Worm (Caenorhabditis elegans) whole organism, L2 larva: ENCODE measurements around the gene C34D4.4.

Experiments
- C34F6.9 ChIP-seq: fragments of 150-350 bp; optimal IDR thresholded peaks from 2 replicates; lab custom pipeline; 2014; ENCODE audit warnings: missing biosample characterization, missing genetic modification characterization
- F13H6.1 ChIP-seq: sonication (generic microtip); optimal IDR thresholded peaks from 2 replicates; lab custom pipeline; 2016; ENCODE audit warnings: missing genetic modification characterization, missing compliant biosample characterization
- ZK546.5 ChIP-seq: sonication (generic microtip); optimal IDR thresholded peaks from 2 replicates; lab custom pipeline; 2017; ENCODE audit warnings: missing biosample characterization, missing genetic modification characterization
- aly-2 ChIP-seq: fragments of 150-350 bp; optimal IDR thresholded peaks from 2 replicates; lab custom pipeline; 2014; ENCODE audit warnings: missing biosample characterization, missing genetic modification characterization
- ama-1 ChIP-seq: fragments of 150-350 bp; optimal IDR thresholded peaks from 2 replicates; lab custom pipeline; 2018; ENCODE audit warnings: inconsistent platforms
- blmp-1 ChIP-seq: sonication (generic microtip); optimal IDR thresholded peaks from 2 replicates; lab custom pipeline; 2017; ENCODE audit warnings: missing genetic modification characterization, mild to moderate bottlenecking, missing compliant biosample characterization, antibody characterized with exemption, moderate library complexity; ENCODE audit not compliant: insufficient read depth
- ceh-16 ChIP-seq: fragments of 150-350 bp; optimal IDR thresholded peaks from 2 replicates; lab custom pipeline; 2014; ENCODE audit warnings: missing biosample characterization, missing genetic modification characterization
- ceh-82 ChIP-seq: fragments of 150-350 bp; optimal IDR thresholded peaks from 2 replicates; lab custom pipeline; 2014; ENCODE audit warnings: missing biosample characterization, missing genetic modification characterization
- crh-2 ChIP-seq: sonication (generic microtip); optimal IDR thresholded peaks from 2 replicates; lab custom pipeline; 2017; ENCODE audit warnings: missing biosample characterization, missing genetic modification characterization
- elt-3 ChIP-seq: sonication (generic microtip); optimal IDR thresholded peaks from 2 replicates; lab custom pipeline; 2017; ENCODE audit warnings: missing biosample characterization, missing genetic modification characterization
- fos-1 ChIP-seq: fragments of 150-350 bp; optimal IDR thresholded peaks from 2 replicates; lab custom pipeline; 2014; ENCODE audit warnings: missing biosample characterization, missing genetic modification characterization
- gmeb-1 ChIP-seq: fragments of 150-350 bp; optimal IDR thresholded peaks from 2 replicates; lab custom pipeline; 2014; ENCODE audit warnings: missing biosample characterization, missing genetic modification characterization
- lin-11 ChIP-seq: fragments of 150-350 bp; sonication (generic microtip); optimal IDR thresholded peaks from 2 replicates; lab custom pipeline; 2014; ENCODE audit warnings: missing biosample characterization, missing genetic modification characterization, inconsistent platforms, mixed read lengths
- lin-39 ChIP-seq: fragments of 150-350 bp; optimal IDR thresholded peaks from 2 replicates; lab custom pipeline; 2014; ENCODE audit warnings: missing biosample characterization, missing genetic modification reagents, missing genetic modification characterization
- lsy-2 ChIP-seq, 2 experiments: fragments of 150-350 bp in 1 of 2; sonication (generic microtip) in 1 of 2; optimal IDR thresholded peaks; 2 replicates each; lab custom pipeline; 2014 to 2017; ENCODE audit warnings: missing biosample characterization in 2 of 2, missing genetic modification characterization in 2 of 2
- mbf-1 ChIP-seq: sonication (generic microtip); optimal IDR thresholded peaks from 2 replicates; lab custom pipeline; 2017; ENCODE audit warnings: missing biosample characterization, missing genetic modification characterization
- mdl-1 ChIP-seq, 2 experiments: fragments of 150-350 bp in 1 of 2; sonication (generic microtip) in 1 of 2; optimal IDR thresholded peaks; 2 replicates each; lab custom pipeline; 2017; ENCODE audit warnings: missing biosample characterization in 2 of 2, missing genetic modification characterization in 2 of 2
- nhr-10 ChIP-seq: sonication (generic microtip); optimal IDR thresholded peaks from 2 replicates; lab custom pipeline; 2017; ENCODE audit warnings: missing biosample characterization, missing genetic modification characterization
- nhr-11 ChIP-seq: fragments of 150-350 bp; optimal IDR thresholded peaks from 2 replicates; lab custom pipeline; 2014; ENCODE audit warnings: missing biosample characterization, missing genetic modification characterization
- nhr-12 ChIP-seq: fragments of 150-350 bp; optimal IDR thresholded peaks from 2 replicates; lab custom pipeline; 2014; ENCODE audit warnings: missing biosample characterization, missing genetic modification characterization
- nhr-129 ChIP-seq: fragments of 150-350 bp; optimal IDR thresholded peaks from 2 replicates; lab custom pipeline; 2014; ENCODE audit warnings: missing biosample characterization, missing genetic modification characterization
- nhr-21 ChIP-seq: fragments of 150-350 bp; optimal IDR thresholded peaks from 2 replicates; lab custom pipeline; 2014; ENCODE audit warnings: missing biosample characterization, missing genetic modification characterization
- nhr-237 ChIP-seq: fragments of 150-350 bp; optimal IDR thresholded peaks from 2 replicates; lab custom pipeline; 2014; ENCODE audit warnings: missing biosample characterization, missing genetic modification characterization
- nhr-25 ChIP-seq: fragments of 150-350 bp; sonication (generic microtip); optimal IDR thresholded peaks from 3 replicates; lab custom pipeline; 2014; ENCODE audit warnings: missing biosample characterization, missing genetic modification characterization
- nhr-6 ChIP-seq: fragments of 150-350 bp; optimal IDR thresholded peaks from 2 replicates; lab custom pipeline; 2014; ENCODE audit warnings: missing biosample characterization, missing genetic modification characterization
- peb-1 ChIP-seq: fragments of 150-350 bp; optimal IDR thresholded peaks from 2 replicates; lab custom pipeline; 2014; ENCODE audit warnings: missing biosample characterization, missing genetic modification characterization
- sem-4 ChIP-seq: fragments of 150-350 bp; optimal IDR thresholded peaks from 2 replicates; lab custom pipeline; 2014; ENCODE audit warnings: missing biosample characterization, missing genetic modification reagents, missing genetic modification characterization
- sma-3 ChIP-seq: sonication (generic microtip); optimal IDR thresholded peaks from 2 replicates; lab custom pipeline; 2016; ENCODE audit warnings: missing genetic modification reagents, missing genetic modification characterization, missing compliant biosample characterization
- sma-9 ChIP-seq, 2 experiments: fragments of 150-350 bp in 1 of 2; sonication (generic microtip) in 1 of 2; optimal IDR thresholded peaks; 2 replicates each; lab custom pipeline; 2014 to 2016; ENCODE audit warnings: missing genetic modification characterization in 2 of 2, mild to moderate bottlenecking in 1 of 2, missing biosample characterization in 1 of 2, missing compliant biosample characterization in 1 of 2, missing genetic modification reagents in 1 of 2, moderate library complexity in 1 of 2
- unc-39 ChIP-seq: fragments of 150-350 bp; optimal IDR thresholded peaks from 2 replicates; lab custom pipeline; 2014; ENCODE audit warnings: missing biosample characterization, missing genetic modification characterization
- unc-62 ChIP-seq: fragments of 150-350 bp; optimal IDR thresholded peaks from 2 replicates; lab custom pipeline; 2014; ENCODE audit warnings: missing biosample characterization, missing genetic modification reagents, missing genetic modification characterization
- zag-1 ChIP-seq: fragments of 150-350 bp; optimal IDR thresholded peaks from 2 replicates; lab custom pipeline; 2014; ENCODE audit warnings: missing biosample characterization, missing genetic modification characterization
- ztf-1 ChIP-seq: fragments of 200-800 bp; sonication (Bioruptor generic); conservative IDR thresholded peaks from 2 replicates; pipeline ENCODE4 v1.3.6; 2022; ENCODE audit warnings: missing genetic modification characterization, missing compliant biosample characterization
- ztf-11 ChIP-seq: sonication (generic microtip); optimal IDR thresholded peaks from 2 replicates; lab custom pipeline; 2017; ENCODE audit warnings: missing biosample characterization, missing genetic modification characterization
- ztf-4 ChIP-seq: fragments of 150-350 bp; optimal IDR thresholded peaks from 2 replicates; lab custom pipeline; 2014; ENCODE audit warnings: missing biosample characterization, missing genetic modification characterization

The C34D4.4 gene

DNA sequence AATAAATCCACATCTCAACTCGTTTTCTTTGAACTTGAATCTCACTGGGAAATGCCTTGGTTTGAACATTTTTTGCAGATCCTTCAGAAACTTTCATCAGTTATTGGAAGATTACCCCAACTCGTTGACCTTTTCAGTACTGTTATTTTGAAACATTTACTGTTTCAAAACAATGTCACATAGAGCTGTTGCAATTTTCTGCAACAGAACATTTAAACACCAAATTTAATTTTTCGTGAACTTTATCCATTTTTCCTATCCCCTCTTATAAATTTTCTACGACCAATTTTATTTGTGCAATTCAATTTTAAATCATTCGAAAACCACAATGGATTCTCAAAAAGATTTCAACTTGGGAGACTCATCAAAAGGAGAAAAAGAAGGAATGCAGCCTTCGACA lies 41.3 kb upstream of the C34D4.4 start, which contains the start of gene ZC477.2:
ZC477.2 (plus strand) TSS at position 301 of the 400 bp plus-strand sequence.
- no peak for TF ChIP-seq zag-1 (tag; lab: Kevin White, UChicago)
- no peak for TF ChIP-seq nhr-237 (tag; lab: Kevin White, UChicago)
- TF ChIP-seq ztf-1: no peak
- no peak for TF ChIP-seq ztf-11
- no peak for TF ChIP-seq nhr-11
- TF ChIP-seq gmeb-1 (tag; lab: Kevin White, UChicago): no peak

ce11 chrIV:7111354-7111753 lies 37.8 kb upstream of the C34D4.4 start, which contains the start of the genes ZC477.7 and ssq-3:
TSS of gene ZC477.7 (minus strand) at chrIV:7111454.
TSS of gene ssq-3 (plus strand) at chrIV:7111604.
- TF ChIP-seq ceh-82 (tag; lab: Kevin White, UChicago): no peak
- TF ChIP-seq ztf-4 (tag; lab: Kevin White, UChicago): no peak
- no peak for TF ChIP-seq ZK546.5 (tag; lab: Kevin White, UChicago)
- no peak for TF ChIP-seq nhr-11
- TF ChIP-seq nhr-21 (tag; lab: Kevin White, UChicago): no peak
- TF ChIP-seq ama-1 (lab: Kevin White, UChicago): no peak
- no peak for TF ChIP-seq nhr-12 (tag; lab: Kevin White, UChicago)
- no peak for TF ChIP-seq ceh-16
- TF ChIP-seq peb-1 (tag; lab: Kevin White, UChicago): no peak
- no peak for TF ChIP-seq unc-62
- no peak for TF ChIP-seq crh-2 (tag; lab: Kevin White, UChicago)
- no peak for TF ChIP-seq sem-4 (tag; lab: Kevin White, UChicago)
- TF ChIP-seq lin-11 (tag; lab: Kevin White, UChicago): no peak
- TF ChIP-seq lin-39 (tag; lab: Kevin White, UChicago): no peak
- TF ChIP-seq lsy-2 (tag; optimal IDR thresholded peaks at IDR 0.05; lab: Kevin White, UChicago): no peak
- TF ChIP-seq unc-39 (tag; lab: Kevin White, UChicago): no peak
- no peak for TF ChIP-seq elt-3 (tag; lab: Kevin White, UChicago)

DNA sequence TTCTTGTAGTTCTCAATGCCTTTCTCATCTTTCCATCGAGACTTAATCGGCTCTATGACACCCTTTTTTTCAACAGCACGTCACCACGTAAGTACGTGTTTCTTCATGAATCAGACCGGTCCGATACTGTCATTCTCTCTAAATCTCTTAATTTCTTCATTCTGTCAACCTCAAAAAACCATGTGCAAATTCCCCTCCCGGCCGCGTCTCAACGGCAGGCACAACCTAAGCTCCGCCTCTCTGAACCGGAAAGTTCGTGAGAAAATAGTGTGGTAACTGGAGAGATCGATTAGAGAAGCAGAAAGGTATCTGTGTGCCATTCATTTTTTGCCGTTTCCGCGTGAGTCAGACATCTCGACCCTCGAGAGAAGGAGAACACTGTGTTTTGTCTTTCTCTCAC lies 34.6 kb upstream of the C34D4.4 start, which contains the start of gene nas-8:
nas-8 (plus strand) TSS at position 301 of the 400 bp plus-strand sequence.
- peak; percentile 11 for TF ChIP-seq fos-1 (tag; lab: Kevin White, UChicago)
- TF ChIP-seq aly-2: no peak
- TF ChIP-seq, all 48 proteins: peak for 1

DNA sequence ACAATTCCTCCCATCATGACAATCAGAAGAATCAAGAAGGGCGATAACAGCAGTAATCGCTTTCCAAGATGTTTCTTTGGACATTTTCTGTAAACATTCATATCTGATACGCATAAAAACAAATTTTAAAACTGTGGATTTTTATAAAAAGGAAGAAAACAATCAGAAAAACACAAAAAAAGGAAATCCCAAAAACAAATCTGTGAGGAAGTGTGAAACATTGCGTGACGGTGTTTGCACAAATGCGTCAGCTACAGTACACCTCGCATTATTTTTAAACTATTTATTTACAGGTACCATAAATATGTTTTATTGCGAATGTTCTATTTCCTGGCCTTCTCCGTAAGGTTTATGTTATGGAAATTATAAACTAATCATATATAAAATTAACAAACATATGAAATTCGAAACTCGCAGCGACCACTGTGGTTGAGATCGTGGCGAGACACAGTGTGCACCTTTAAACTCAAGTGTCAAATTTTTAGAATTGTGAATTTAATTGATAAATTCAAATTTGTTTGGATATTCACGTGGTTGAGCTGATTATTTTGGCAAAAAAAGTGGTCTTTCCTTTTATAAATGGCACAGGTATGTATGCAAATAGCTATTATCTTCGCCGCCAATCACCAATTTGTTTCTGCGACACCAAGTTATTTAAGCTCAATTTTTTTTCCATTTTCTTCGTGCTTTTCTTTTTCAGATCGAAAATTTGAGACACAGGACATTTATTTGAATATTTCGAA lies 27.7 kb upstream of the C34D4.4 start, which contains the start of the genes C34D4.10 and str-48:
C34D4.10 (minus strand) TSS at position 101 of the 743 bp plus-strand sequence.
str-48 (plus strand) TSS at position 693 of the 743 bp plus-strand sequence.
- TF ChIP-seq unc-62 (no peak), mdl-1 (tag; optimal IDR thresholded peaks at IDR 0.05; lab: Kevin White, UChicago) (no peak), gmeb-1 (tag; lab: Kevin White, UChicago) (no peak), nhr-6 (tag; lab: Kevin White, UChicago) (no peak), sem-4 (tag; lab: Kevin White, UChicago) (no peak), mbf-1 (tag; lab: Kevin White, UChicago) (no peak), nhr-129 (tag; lab: Kevin White, UChicago) (no peak), nhr-10 (tag; lab: Kevin White, UChicago) (no peak)

- TF ChIP-seq nhr-25 (peak; percentile 72), nhr-21 (tag; lab: Kevin White, UChicago) (peak; percentile 53), sma-9 (GFP tag; optimal IDR thresholded peaks at IDR 0.05; lab: Kevin White, UChicago) (peak; percentile 44), sma-9 (tag; optimal IDR thresholded peaks at IDR 0.05; lab: Kevin White, UChicago) (no peak), blmp-1 (tag; lab: Kevin White, UChicago) (peak; percentile 43), F13H6.1 (tag; lab: Kevin White, UChicago) (no peak), ztf-1 (no peak), ama-1 (lab: Kevin White, UChicago) (no peak), nhr-129 (tag; lab: Kevin White, UChicago) (peak; percentile 37), sma-3 (GFP tag; lab: Kevin White, UChicago) (peak; percentile 74), C34F6.9 (tag; lab: Kevin White, UChicago) (no peak), lsy-2 (tag; optimal IDR thresholded peaks at IDR 0.05; lab: Kevin White, UChicago) (peak in 1 of 2 experiments; percentile 23)
Observed at ce11 chrIV:7131780-7132179, 17.4 kb upstream of the C34D4.4 start, which contains the start of gene grsp-3. TSS of gene grsp-3 (minus strand) at chrIV:7131928.
